Fruit fly (Drosophila melanogaster): Measurements from ENCODE around the gene bcn92.

The bcn92 gene

dm6 chrX:2170424-2170823, 21.0 kb upstream of the bcn92 start:
- TF ChIP-seq CG1603 (tag; optimal IDR thresholded peaks at IDR 0.05) (peak; percentile 11), fd96Cb (tag; optimal IDR thresholded peaks at IDR 0.05) (no peak), CG15514 (GFP tag; optimal IDR thresholded peaks at IDR 0.05) (peak; percentile 12), CG4854 (GFP tag; optimal IDR thresholded peaks at IDR 0.05) (peak; percentile 70), hkb (optimal IDR thresholded peaks at IDR 0.05) (peak; percentile 41), hkb (GFP tag; IDR thresholded peaks at IDR 0.05) (no peak), BEAF-32 (GFP tag; optimal IDR thresholded peaks at IDR 0.05) (peak; percentile 30), tin (GFP tag; optimal IDR thresholded peaks at IDR 0.05) (no peak), pzg (GFP tag; optimal IDR thresholded peaks at IDR 0.05) (peak; percentile 51), Side (GFP tag; optimal IDR thresholded peaks at IDR 0.05) (no peak), stc (GFP tag; IDR thresholded peaks at IDR 0.05) (no peak), Dp (GFP tag; optimal IDR thresholded peaks at IDR 0.05) (peak; percentile 82), Doc2 (GFP tag; IDR thresholded peaks at IDR 0.05) (no peak), Med (GFP tag) (peak; percentile 19), MBD-R2 (GFP tag; IDR thresholded peaks at IDR 0.05) (peak; percentile 24; the same call in 1 of the 2 replicates), sens (GFP tag) (peak; percentile 9), sc (optimal IDR thresholded peaks at IDR 0.05) (no peak), sc (GFP tag; optimal IDR thresholded peaks at IDR 0.05) (no peak), Myb (GFP tag; optimal IDR thresholded peaks at IDR 0.05) (peak; percentile 27), Sry-δ (GFP tag; optimal IDR thresholded peaks at IDR 0.05) (peak; percentile 27), trem (tag; optimal IDR thresholded peaks at IDR 0.05) (peak; percentile 28), Sin3A (optimal IDR thresholded peaks at IDR 0.05) (peak; percentile 75), Dref (GFP tag; IDR thresholded peaks at IDR 0.05) (peak; percentile 35; the same call in 1 of the 2 replicates), E2f2 (GFP tag; IDR thresholded peaks at IDR 0.05) (peak; percentile 90)

dm6 chrX:2168485-2169199, 19.2 kb upstream of the bcn92 start:
- 0 out of 4 replicates have a peak, but pooled peaks have one; percentile 57 for TF ChIP-seq chinmo (GFP tag; IDR thresholded peaks at IDR 0.05; ENCODE audit: partially characterized antibody)
- TF ChIP-seq bigmax (GFP tag; optimal IDR thresholded peaks at IDR 0.05), result no peak
- TF ChIP-seq Hr39 (optimal IDR thresholded peaks at IDR 0.05), result peak; percentile 85
- TF ChIP-seq crol (GFP tag; IDR thresholded peaks at IDR 0.05), result 0 out of 2 replicates have a peak, but pooled peaks have one; percentile 10
- TF ChIP-seq CG10543 (GFP tag; optimal IDR thresholded peaks at IDR 0.05), result peak; percentile 12
- TF ChIP-seq Pdp1 (GFP tag; optimal IDR thresholded peaks at IDR 0.05), result peak in 1 of 2 experiments; percentile 53
- peak; percentile 57 for TF ChIP-seq CG12769 (tag; optimal IDR thresholded peaks at IDR 0.05)
- no peak for TF ChIP-seq Awh (GFP tag; IDR thresholded peaks at IDR 0.05)
- peak; percentile 46; the same call in 1 of the 3 replicates for TF ChIP-seq sr (GFP tag; IDR thresholded peaks at IDR 0.05)
- TF ChIP-seq sd (tag; optimal IDR thresholded peaks at IDR 0.05), result peak; percentile 79
- TF ChIP-seq cwo (GFP tag; optimal IDR thresholded peaks at IDR 0.05), result peak; percentile 44

- TF ChIP-seq CG11398 (GFP tag; optimal IDR thresholded peaks at IDR 0.05) (no peak), CG1603 (tag; optimal IDR thresholded peaks at IDR 0.05) (peak; percentile 80), CG17912 (GFP tag; optimal IDR thresholded peaks at IDR 0.05) (no peak), fd96Cb (tag; optimal IDR thresholded peaks at IDR 0.05) (peak; percentile 51), Max (GFP tag; optimal IDR thresholded peaks at IDR 0.05) (no peak), Dek (tag; optimal IDR thresholded peaks at IDR 0.05) (no peak), CG3995 (GFP tag; optimal IDR thresholded peaks at IDR 0.05) (no peak), CG9797 (GFP tag; optimal IDR thresholded peaks at IDR 0.05) (no peak), ftz-f1 (GFP tag; optimal IDR thresholded peaks at IDR 0.05) (no peak), CG13424 (tag; optimal IDR thresholded peaks at IDR 0.05) (peak; percentile 38), lbe (GFP tag; optimal IDR thresholded peaks at IDR 0.05) (no peak), CG10274 (GFP tag; optimal IDR thresholded peaks at IDR 0.05) (no peak), mld (GFP tag; IDR thresholded peaks at IDR 0.05; ENCODE audit: partially characterized antibody) (no peak), Meics (GFP tag; optimal IDR thresholded peaks at IDR 0.05) (no peak), zfh1 (GFP tag; IDR thresholded peaks at IDR 0.05) (peak; percentile 56; the same call in 2 of the 3 replicates), ab (GFP tag; optimal IDR thresholded peaks at IDR 0.05) (no peak), CG33213 (GFP tag; optimal IDR thresholded peaks at IDR 0.05) (no peak)
These were observed 16.7 kb upstream of the bcn92 start for dm6 chrX:2166129-2166528.

All from whole organism, embryonic.